Worm (Caenorhabditis elegans) whole organism, L2 larva: Measurements from ENCODE around the gene tnt-2.

Experiments used
- egl-27 ChIP-seq: sonication (generic microtip); optimal IDR thresholded peaks from 3 replicates; lab custom pipeline; 2017; ENCODE audit warnings: missing biosample characterization, missing genetic modification reagents, missing genetic modification characterization
- gmeb-1 ChIP-seq: fragments of 150-350 bp; optimal IDR thresholded peaks from 2 replicates; lab custom pipeline; 2014; ENCODE audit warnings: missing biosample characterization, missing genetic modification characterization
- mdl-1 ChIP-seq, 2 experiments: fragments of 150-350 bp in 1 of 2; sonication (generic microtip) in 1 of 2; optimal IDR thresholded peaks; 2 replicates each; lab custom pipeline; 2017; ENCODE audit warnings: missing biosample characterization in 2 of 2, missing genetic modification characterization in 2 of 2
- sma-3 ChIP-seq: sonication (generic microtip); optimal IDR thresholded peaks from 2 replicates; lab custom pipeline; 2016; ENCODE audit warnings: missing genetic modification reagents, missing genetic modification characterization, missing compliant biosample characterization
- snpc-4 ChIP-seq: fragments of 150-350 bp; optimal IDR thresholded peaks from 2 replicates; lab custom pipeline; 2014; ENCODE audit warnings: missing biosample characterization, missing genetic modification characterization
- ztf-11 ChIP-seq: sonication (generic microtip); optimal IDR thresholded peaks from 2 replicates; lab custom pipeline; 2017; ENCODE audit warnings: missing biosample characterization, missing genetic modification characterization

DNA sequence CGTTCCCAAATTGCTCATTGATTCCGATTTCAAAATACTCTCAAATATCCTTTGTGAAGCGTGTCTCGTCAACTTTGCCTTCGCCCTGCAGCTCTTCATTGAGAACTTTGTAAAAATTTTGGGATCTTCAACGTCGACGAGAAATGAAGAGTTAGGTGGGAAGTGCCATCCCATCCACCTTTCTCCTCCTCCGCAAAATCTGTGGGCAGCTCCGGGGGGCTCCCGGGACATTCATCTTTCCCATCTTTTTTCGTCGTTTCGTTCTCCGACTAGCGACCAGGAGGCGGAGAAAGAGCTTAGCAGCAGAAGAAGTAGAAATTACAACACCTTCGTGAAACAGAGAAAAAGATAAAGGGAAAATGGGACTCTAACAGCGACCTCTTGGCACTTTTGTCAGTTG, 39.6 kb upstream of the tnt-2 start:
- TF ChIP-seq ztf-11 (tag; lab: Kevin White, UChicago) (no peak), snpc-4 (tag; lab: Kevin White, UChicago) (no peak), sma-3 (no peak), egl-27 (tag; lab: Kevin White, UChicago) (no peak), gmeb-1 (no peak), mdl-1 (tag; optimal IDR thresholded peaks at IDR 0.05; lab: Kevin White, UChicago) (no peak)
